Fruit fly (Drosophila melanogaster): Measurements from ENCODE around the gene CG45101.

DNA sequence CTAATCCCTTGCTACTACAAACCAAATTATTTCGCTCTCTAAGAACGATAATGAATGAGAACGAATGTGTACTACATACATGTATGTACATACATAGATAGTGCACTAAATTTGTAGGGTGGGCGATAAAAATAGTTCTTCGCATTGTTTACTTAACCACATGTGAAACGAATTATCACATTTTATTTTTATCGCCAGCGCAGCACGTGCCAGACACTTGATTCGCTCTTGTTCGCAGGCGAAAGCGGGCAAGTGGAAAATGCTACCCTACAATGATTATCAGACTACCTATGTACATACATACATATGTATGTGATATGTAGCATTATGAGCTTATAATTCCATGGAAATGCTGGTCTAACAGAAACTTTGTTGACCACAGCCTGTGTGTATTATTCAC lies 21.0 kb downstream of the CG45101 start:
- TF ChIP-seq CG34406 (GFP tag; optimal IDR thresholded peaks at IDR 0.05) (no peak), topi (GFP tag; optimal IDR thresholded peaks at IDR 0.05) (no peak), Smox (GFP tag; optimal IDR thresholded peaks at IDR 0.05) (no peak), esn (GFP tag; optimal IDR thresholded peaks at IDR 0.05) (no peak), cyc (GFP tag; optimal IDR thresholded peaks at IDR 0.05) (no peak), dac (GFP tag; optimal IDR thresholded peaks at IDR 0.05) (no peak), Hr39 (GFP tag; optimal IDR thresholded peaks at IDR 0.05) (no peak), CG6792 (GFP tag; optimal IDR thresholded peaks at IDR 0.05) (no peak), ss (GFP tag; optimal IDR thresholded peaks at IDR 0.05) (no peak), CG3919 (GFP tag; optimal IDR thresholded peaks at IDR 0.05) (no peak), CG15336 (GFP tag; IDR thresholded peaks at IDR 0.05) (no peak), fd59A (GFP tag; optimal IDR thresholded peaks at IDR 0.05) (no peak), Sox102F (GFP tag; optimal IDR thresholded peaks at IDR 0.05) (no peak), Eip78C (GFP tag) (no peak)

Measured in whole organism, prepupa.